Worm (Caenorhabditis elegans) whole organism, late embryonic: ENCODE measurements around the gene Y70G10A.3.

ENCODE experiments used
- C08G9.2 ChIP-seq: sonication (generic microtip); optimal IDR thresholded peaks from 2 replicates; lab custom pipeline; 2016; ENCODE audit warnings: mild to moderate bottlenecking, missing genetic modification characterization, moderate library complexity, missing compliant biosample characterization
- K02D7.2 ChIP-seq: sonication (generic microtip); optimal IDR thresholded peaks from 2 replicates; lab custom pipeline; 2017; ENCODE audit warnings: mild to moderate bottlenecking, missing genetic modification characterization, missing compliant biosample characterization
- K09A11.1 ChIP-seq: sonication (generic microtip); optimal IDR thresholded peaks from 2 replicates; lab custom pipeline; 2017; ENCODE audit warnings: antibody characterized with exemption, mild to moderate bottlenecking, missing genetic modification characterization, missing compliant biosample characterization; ENCODE audit not compliant: insufficient read depth
- ceh-19 ChIP-seq: fragments of 200-800 bp; sonication (Bioruptor generic); optimal IDR thresholded peaks from 2 replicates; lab custom pipeline; 2018; ENCODE audit warnings: mild to moderate bottlenecking, missing genetic modification characterization, missing compliant biosample characterization
- ceh-2 ChIP-seq: sonication (generic microtip); optimal IDR thresholded peaks from 2 replicates; lab custom pipeline; 2016; ENCODE audit warnings: missing genotype, missing genetic modification characterization, missing compliant biosample characterization
- ceh-22 ChIP-seq: sonication (generic microtip); optimal IDR thresholded peaks from 2 replicates; lab custom pipeline; 2017; ENCODE audit warnings: missing biosample characterization, missing genetic modification characterization
- ceh-45 ChIP-seq: fragments of 200-800 bp; sonication (Bioruptor generic); IDR thresholded peaks from 2 replicates; pipeline ENCODE4 v1.3.6; 2022; ENCODE audit warnings: missing genetic modification reagents, missing genetic modification characterization, missing compliant biosample characterization
- pat-9 ChIP-seq: fragments of 200-800 bp; sonication (Bioruptor generic); optimal IDR thresholded peaks from 2 replicates; lab custom pipeline; 2018; ENCODE audit warnings: mild to moderate bottlenecking, missing genetic modification characterization, moderate library complexity, missing compliant biosample characterization
- tbx-7 ChIP-seq: sonication (generic microtip); optimal IDR thresholded peaks from 2 replicates; lab custom pipeline; 2016; ENCODE audit warnings: missing genotype, missing genetic modification characterization, missing compliant biosample characterization

The Y70G10A.3 gene

ce11 chrIII:10293946-10294345 is 55.0 kb downstream of the Y70G10A.3 start:
- no peak for TF ChIP-seq ceh-19
- no peak for TF ChIP-seq ceh-45
- no peak for TF ChIP-seq C08G9.2 (tag; lab: Kevin White, UChicago)
- TF ChIP-seq K09A11.1 (tag; lab: Kevin White, UChicago): no peak
- TF ChIP-seq ceh-22 (tag; lab: Kevin White, UChicago): no peak
- TF ChIP-seq K02D7.2 (tag; lab: Kevin White, UChicago): no peak
- TF ChIP-seq pat-9 (tag; lab: Kevin White, UChicago): no peak
- TF ChIP-seq tbx-7 (tag; lab: Kevin White, UChicago): no peak
- no peak for TF ChIP-seq ceh-2 (tag; lab: Kevin White, UChicago)
